Worm (Caenorhabditis elegans) whole organism, L4/young adult: ENCODE measurements around the gene col-144.

ENCODE experiments used
- W03F9.2 ChIP-seq: fragments of 150-350 bp; optimal IDR thresholded peaks from 2 replicates; lab custom pipeline; 2014; ENCODE audit warnings: missing biosample characterization, missing genetic modification characterization
- dao-5 ChIP-seq: sonication (generic microtip); optimal IDR thresholded peaks from 2 replicates; lab custom pipeline; 2016; ENCODE audit warnings: missing genotype, missing genetic modification characterization, moderate library complexity, missing compliant biosample characterization
- him-1 ChIP-seq: sonication (generic microtip); optimal IDR thresholded peaks from 2 replicates; lab custom pipeline; 2016; ENCODE audit warnings: missing genotype, missing genetic modification reagents, missing genetic modification characterization, missing compliant biosample characterization

DNA sequence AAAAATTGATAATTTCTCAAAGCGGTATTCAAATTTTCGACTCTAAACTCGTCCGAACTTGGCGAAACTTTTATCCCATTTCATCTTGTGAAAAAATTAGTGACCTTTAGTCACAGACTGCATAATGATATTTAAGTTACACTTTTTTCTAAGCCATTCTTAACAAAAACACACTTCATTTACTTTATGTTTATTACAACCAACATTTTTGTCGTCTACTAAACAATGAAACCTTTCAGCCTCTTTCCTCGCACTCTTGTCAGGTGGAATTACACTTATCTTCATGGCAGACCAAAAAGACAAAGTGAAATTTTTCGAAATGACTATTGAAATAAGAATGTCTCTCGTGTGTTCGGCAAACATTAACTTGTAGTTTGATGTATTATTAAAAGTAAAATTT is 3.5 kb upstream of the col-144 start:
- no peak for TF ChIP-seq him-1
- TF ChIP-seq W03F9.2 (tag; lab: Kevin White, UChicago): no peak
- TF ChIP-seq dao-5 (tag; lab: Kevin White, UChicago): no peak
